Worm (Caenorhabditis elegans): ENCODE data around the gene znf-593.

DNA sequence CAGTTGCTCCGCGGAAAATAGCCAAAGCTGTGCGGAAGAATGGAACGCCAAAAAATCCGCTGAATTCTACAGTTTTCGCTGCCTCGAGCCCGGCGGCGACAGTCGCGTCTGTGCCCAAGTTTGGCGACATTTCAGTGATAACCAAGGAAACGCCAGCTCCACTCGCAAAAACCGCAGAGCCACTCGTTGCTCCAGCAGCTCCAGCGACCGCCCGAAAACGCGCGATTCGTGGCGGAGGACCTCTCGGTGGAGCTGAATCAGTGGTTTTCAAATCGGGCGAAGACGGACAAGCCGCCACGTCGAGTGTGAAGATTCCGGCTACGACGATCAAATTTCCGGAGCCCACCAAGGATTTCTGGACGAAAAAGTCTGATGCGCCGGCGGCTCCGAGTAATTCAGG is 2.3 kb downstream of the znf-593 start:
- no peak for TF ChIP-seq drap-1 (GFP tag; optimal IDR thresholded peaks at IDR 0.05)
- TF ChIP-seq lsy-2 (tag; optimal IDR thresholded peaks at IDR 0.05) = no peak
- TF ChIP-seq elt-3 (tag; optimal IDR thresholded peaks at IDR 0.05) = no peak
- TF ChIP-seq unc-62 (GFP tag; optimal IDR thresholded peaks at IDR 0.05) = no peak
- TF ChIP-seq ceh-39 (tag; optimal IDR thresholded peaks at IDR 0.05) = no peak
- TF ChIP-seq nhr-12 (tag; optimal IDR thresholded peaks at IDR 0.05) = no peak
- no peak for TF ChIP-seq nhr-76 (tag; optimal IDR thresholded peaks at IDR 0.05)
- TF ChIP-seq hlh-1 (tag; optimal IDR thresholded peaks at IDR 0.05) = no peak
- no peak for TF ChIP-seq pha-4 (tag; optimal IDR thresholded peaks at IDR 0.05)
- no peak for TF ChIP-seq nhr-237 (tag; optimal IDR thresholded peaks at IDR 0.05)
- no peak for TF ChIP-seq nhr-28 (tag; optimal IDR thresholded peaks at IDR 0.05)
- TF ChIP-seq snpc-4 (tag; optimal IDR thresholded peaks at IDR 0.05) = no peak
- TF ChIP-seq elt-1 (tag; optimal IDR thresholded peaks at IDR 0.05; ENCODE audit: borderline replicate concordance, insufficient read depth) = no peak

Measured in whole organism, mixed stage, embryonic.